Worm (Caenorhabditis elegans): Measurements from ENCODE around the gene sax-7.

DNA sequence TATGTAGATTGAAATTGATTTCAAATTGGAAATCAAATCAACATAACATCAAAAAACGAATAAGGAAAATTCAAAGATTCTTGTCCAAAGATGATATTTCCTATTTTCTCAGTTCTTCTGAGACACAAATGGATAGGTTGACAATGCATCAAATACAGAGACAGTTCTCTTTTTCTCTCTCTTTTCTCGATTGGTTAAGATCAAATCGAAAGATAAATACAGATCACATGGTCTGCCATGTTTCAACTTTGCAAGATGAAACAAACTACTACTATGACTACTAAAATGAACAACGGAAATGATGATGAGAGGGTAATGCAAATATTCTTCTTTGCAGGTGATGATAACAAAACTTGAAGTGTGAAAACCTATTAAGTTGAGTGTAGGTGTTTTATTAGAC lies 26.0 kb upstream of the sax-7 start:
- TF ChIP-seq pha-4 (tag; optimal IDR thresholded peaks at IDR 0.05), result no peak
- TF ChIP-seq die-1 (tag; optimal IDR thresholded peaks at IDR 0.05), result no peak
- no peak for TF ChIP-seq mxl-1 (tag; optimal IDR thresholded peaks at IDR 0.05)
- no peak for TF ChIP-seq unc-62 (GFP tag; optimal IDR thresholded peaks at IDR 0.05)
- TF ChIP-seq F10E7.11 (tag; optimal IDR thresholded peaks at IDR 0.05), result no peak
- TF ChIP-seq F49E8.2 (tag; optimal IDR thresholded peaks at IDR 0.05; ENCODE audit: insufficient read depth), result no peak
- TF ChIP-seq ama-1 (optimal IDR thresholded peaks at IDR 0.05), result no peak
- no peak for TF ChIP-seq ama-1 (GFP tag; optimal IDR thresholded peaks at IDR 0.05)
- TF ChIP-seq rcor-1 (GFP tag; IDR thresholded peaks at IDR 0.05), result no peak
- TF ChIP-seq egrh-3 (GFP tag; IDR thresholded peaks at IDR 0.05), result no peak
- TF ChIP-seq hrde-1 (tag; optimal IDR thresholded peaks at IDR 0.05; ENCODE audit: borderline replicate concordance), result no peak

Data from whole organism, young adult.